Fruit fly (Drosophila melanogaster) whole organism, embryonic: Measurements from ENCODE around the gene geko.

Source experiments
- Blimp-1 ChIP-seq: fragments of 200-800 bp; sonication (Bioruptor generic); optimal IDR thresholded peaks from 3 replicates; lab custom pipeline; 2018; ENCODE audit warnings: missing biosample characterization, missing genetic modification characterization, mild to moderate bottlenecking, moderate library complexity, missing genetic modification reagents
- CG10321 ChIP-seq: fragments of 200-800 bp; sonication (Bioruptor generic); IDR thresholded peaks from 2 replicates; pipeline ENCODE4 v1.3.6; 2022; ENCODE audit warnings: missing biosample characterization, missing genetic modification characterization
- CG10979 ChIP-seq: fragments of 200-800 bp; sonication (Bioruptor generic); optimal IDR thresholded peaks from 2 replicates; lab custom pipeline; 2018; ENCODE audit warnings: missing biosample characterization, mild to moderate bottlenecking, missing genetic modification characterization, moderate library complexity
- CG11504 ChIP-seq: fragments of 200-800 bp; sonication (Bioruptor generic); optimal IDR thresholded peaks from 3 replicates; lab custom pipeline; 2019; ENCODE audit warnings: missing biosample characterization, mild to moderate bottlenecking, missing genetic modification characterization, moderate library complexity
- CG12071 ChIP-seq: fragments of 200-800 bp; sonication (Bioruptor generic); optimal IDR thresholded peaks from 3 replicates; lab custom pipeline; 2018; ENCODE audit warnings: missing biosample characterization, mild to moderate bottlenecking, missing genetic modification characterization
- CG12942 ChIP-seq: fragments of 200-800 bp; sonication (Bioruptor generic); optimal IDR thresholded peaks from 3 replicates; lab custom pipeline; 2016; ENCODE audit warnings: missing biosample characterization, missing genetic modification characterization
- CG14441 ChIP-seq: fragments of 200-800 bp; sonication (Bioruptor generic); IDR thresholded peaks from 2 replicates; pipeline ENCODE4 v1.3.6; 2022; ENCODE audit warnings: missing biosample characterization, missing genetic modification characterization
- CG14710 ChIP-seq: fragments of 200-800 bp; sonication (Bioruptor generic); optimal IDR thresholded peaks from 3 replicates; lab custom pipeline; 2019; ENCODE audit warnings: missing biosample characterization, mild to moderate bottlenecking, missing genetic modification characterization, moderate library complexity
- CG15073 ChIP-seq: fragments of 200-800 bp; sonication (Bioruptor generic); optimal IDR thresholded peaks from 2 replicates; lab custom pipeline; 2016; ENCODE audit warnings: missing biosample characterization, missing genetic modification characterization
- CG15269 ChIP-seq: fragments of 200-800 bp; sonication (Bioruptor generic); optimal IDR thresholded peaks from 2 replicates; lab custom pipeline; 2018; ENCODE audit warnings: missing biosample characterization, mild to moderate bottlenecking, missing genetic modification characterization, moderate library complexity
- CG18764 ChIP-seq: fragments of 200-800 bp; sonication (Bioruptor generic); optimal IDR thresholded peaks from 3 replicates; lab custom pipeline; 2016; ENCODE audit warnings: missing biosample characterization, missing genetic modification characterization
- CG31441 ChIP-seq: fragments of 200-800 bp; sonication (Bioruptor generic); IDR thresholded peaks from 2 replicates; pipeline ENCODE4 v1.3.6; 2022; ENCODE audit warnings: missing biosample characterization, missing genetic modification characterization
- CG33213 ChIP-seq: fragments of 200-800 bp; sonication (Bioruptor generic); optimal IDR thresholded peaks from 3 replicates; lab custom pipeline; 2016; ENCODE audit warnings: missing biosample characterization, missing genetic modification characterization
- CG34422 ChIP-seq: fragments of 200-800 bp; sonication (Bioruptor generic); IDR thresholded peaks from 3 replicates; pipeline ENCODE4 v1.3.6; 2022; ENCODE audit warnings: missing biosample characterization, missing genetic modification characterization
- CG5953 ChIP-seq: fragments of 200-800 bp; sonication (Bioruptor generic); IDR thresholded peaks from 2 replicates; pipeline ENCODE4 v1.3.6; 2022; ENCODE audit warnings: missing biosample characterization, missing genetic modification characterization
- CG6683 ChIP-seq: fragments of 200-800 bp; sonication (Bioruptor generic); optimal IDR thresholded peaks from 2 replicates; lab custom pipeline; 2017; ENCODE audit warnings: missing biosample characterization, mild to moderate bottlenecking, missing genetic modification characterization, missing genetic modification reagents
- D19A ChIP-seq: fragments of 200-800 bp; optimal IDR thresholded peaks from 3 replicates; lab custom pipeline; 2019; ENCODE audit warnings: missing biosample characterization, mild to moderate bottlenecking, missing genetic modification characterization, moderate library complexity
- D19B ChIP-seq: fragments of 200-800 bp; sonication (Bioruptor generic); optimal IDR thresholded peaks from 2 replicates; lab custom pipeline; 2017; ENCODE audit warnings: missing biosample characterization, mild to moderate bottlenecking, missing genetic modification characterization
- Drgx ChIP-seq: fragments of 200-800 bp; sonication (Bioruptor generic); IDR thresholded peaks from 2 replicates; pipeline ENCODE4 v1.3.6; 2022; ENCODE audit warnings: missing biosample characterization, missing genetic modification characterization
- Ets65A ChIP-seq: fragments of 200-800 bp; sonication (Bioruptor generic); peaks from one replicate; lab custom pipeline; 2016; ENCODE audit warnings: missing biosample characterization, missing genetic modification characterization
- HLH54F ChIP-seq: fragments of 200-800 bp; sonication (Bioruptor generic); optimal IDR thresholded peaks from 3 replicates; lab custom pipeline; 2016; ENCODE audit warnings: missing biosample characterization, missing genetic modification characterization
- Hmx ChIP-seq: fragments of 200-800 bp; sonication (Bioruptor generic); optimal IDR thresholded peaks from 2 replicates; lab custom pipeline; 2016; ENCODE audit warnings: missing biosample characterization, missing genetic modification characterization
- Kr ChIP-seq: fragments of 200-800 bp; sonication (Bioruptor generic); optimal IDR thresholded peaks from 2 replicates; lab custom pipeline; 2017; ENCODE audit warnings: missing biosample characterization, mild to moderate bottlenecking, missing genetic modification characterization
- NfI ChIP-seq: fragments of 200-800 bp; sonication (Bioruptor generic); optimal IDR thresholded peaks from 3 replicates; lab custom pipeline; 2018; ENCODE audit warnings: missing biosample characterization, mild to moderate bottlenecking, missing genetic modification characterization, moderate library complexity
- Oli ChIP-seq: fragments of 200-800 bp; sonication (Bioruptor generic); optimal IDR thresholded peaks from 2 replicates; lab custom pipeline; 2018; ENCODE audit warnings: missing biosample characterization, mild to moderate bottlenecking, missing genetic modification characterization, moderate library complexity
- Sox102F ChIP-seq: fragments of 200-800 bp; sonication (Bioruptor generic); optimal IDR thresholded peaks from 2 replicates; lab custom pipeline; 2018; ENCODE audit warnings: missing biosample characterization, mild to moderate bottlenecking, missing genetic modification characterization, moderate library complexity
- Sry-β ChIP-seq: fragments of 200-800 bp; sonication (Bioruptor generic); optimal IDR thresholded peaks from 2 replicates; lab custom pipeline; 2018; ENCODE audit warnings: missing biosample characterization, mild to moderate bottlenecking, missing genetic modification characterization, moderate library complexity
- ab ChIP-seq: fragments of 200-800 bp; sonication (Bioruptor generic); optimal IDR thresholded peaks from 2 replicates; lab custom pipeline; 2016; ENCODE audit warnings: missing biosample characterization, missing genetic modification characterization
- ara ChIP-seq: fragments of 200-800 bp; sonication (Bioruptor generic); IDR thresholded peaks from 2 replicates; pipeline ENCODE4 v1.3.6; 2022; ENCODE audit warnings: missing biosample characterization, missing genetic modification characterization
- bowl ChIP-seq: fragments of 200-800 bp; sonication (Bioruptor generic); IDR thresholded peaks from 2 replicates; pipeline ENCODE4 v1.3.6; 2022; ENCODE audit warnings: missing biosample characterization, missing genetic modification characterization
- bsh ChIP-seq, 2 experiments: fragments of 200-800 bp; sonication (Bioruptor generic); optimal IDR thresholded peaks; 2 replicates each; lab custom pipeline; 2017 to 2018; ENCODE audit warnings: mild to moderate bottlenecking in 2 of 2, missing biosample characterization in 2 of 2, missing genetic modification characterization in 2 of 2, moderate library complexity in 1 of 2
- dpn ChIP-seq, 2 experiments: fragments of 200-800 bp; sonication (Bioruptor generic); optimal IDR thresholded peaks; 3 replicates each; lab custom pipeline; 2016; ENCODE audit warnings: missing biosample characterization in 2 of 2, missing genetic modification characterization in 2 of 2
- gem ChIP-seq: fragments of 200-800 bp; sonication (Bioruptor generic); optimal IDR thresholded peaks from 2 replicates; lab custom pipeline; 2019; ENCODE audit warnings: missing biosample characterization, mild to moderate bottlenecking, missing genetic modification characterization, moderate library complexity
- grau ChIP-seq: fragments of 200-800 bp; optimal IDR thresholded peaks from 3 replicates; lab custom pipeline; 2019; ENCODE audit warnings: missing biosample characterization, mild to moderate bottlenecking, missing genetic modification characterization, moderate library complexity
- jing ChIP-seq: fragments of 200-800 bp; sonication (Bioruptor generic); optimal IDR thresholded peaks from 2 replicates; lab custom pipeline; 2018; ENCODE audit warnings: missing biosample characterization, mild to moderate bottlenecking, missing genetic modification characterization
- kay ChIP-seq: fragments of 200-800 bp; sonication (Bioruptor generic); optimal IDR thresholded peaks from 2 replicates; lab custom pipeline; 2016; ENCODE audit warnings: missing biosample characterization, missing genetic modification characterization
- kni ChIP-seq: fragments of 200-800 bp; sonication (Bioruptor generic); optimal IDR thresholded peaks from 3 replicates; lab custom pipeline; 2017; ENCODE audit warnings: mild to moderate bottlenecking, missing biosample characterization, missing genetic modification reagents, missing genetic modification characterization
- lbe ChIP-seq: fragments of 200-800 bp; sonication (Bioruptor generic); optimal IDR thresholded peaks from 2 replicates; lab custom pipeline; 2016; ENCODE audit warnings: missing biosample characterization, mild to moderate bottlenecking, missing genetic modification characterization
- maf-S ChIP-seq: fragments of 200-800 bp; sonication (Bioruptor generic); optimal IDR thresholded peaks from 2 replicates; lab custom pipeline; 2016; ENCODE audit warnings: missing biosample characterization, missing genetic modification characterization
- pb ChIP-seq: fragments of 200-800 bp; sonication (Bioruptor generic); optimal IDR thresholded peaks from 3 replicates; lab custom pipeline; 2016; ENCODE audit warnings: missing biosample characterization, missing genetic modification characterization
- phol ChIP-seq: fragments of 200-800 bp; sonication (Bioruptor generic); optimal IDR thresholded peaks from 3 replicates; lab custom pipeline; 2018; ENCODE audit warnings: missing biosample characterization, mild to moderate bottlenecking, missing genetic modification characterization, moderate library complexity
- prd ChIP-seq, 3 experiments: fragments of >200 bp in 2 of 3; fragments of 200-800 bp in 1 of 3; sonication (Bioruptor generic) in 1 of 3; optimal IDR thresholded peaks in 2 of 3; IDR thresholded peaks in 1 of 3; 2 replicates in 2 of 3; 3 replicates in 1 of 3; pipeline versions ENCODE4 v1.3.6 to Lab custom; 2017 to 2022; ENCODE audit warnings: missing biosample characterization in 1 of 3, missing genetic modification characterization in 1 of 3
- row ChIP-seq: fragments of 200-800 bp; sonication (Bioruptor generic); IDR thresholded peaks from 3 replicates; pipeline ENCODE4 v1.3.6; 2022; ENCODE audit warnings: missing biosample characterization, missing genetic modification characterization
- run ChIP-seq: fragments of 200-800 bp; sonication (Bioruptor generic); optimal IDR thresholded peaks from 3 replicates; lab custom pipeline; 2018; ENCODE audit warnings: missing biosample characterization, mild to moderate bottlenecking, missing genetic modification characterization
- sens-2 ChIP-seq: fragments of 200-800 bp; sonication (Bioruptor generic); IDR thresholded peaks from 2 replicates; pipeline ENCODE4 v1.3.6; 2022; ENCODE audit warnings: missing biosample characterization, missing genetic modification characterization
- shn ChIP-seq: fragments of 200-800 bp; sonication (Bioruptor generic); optimal IDR thresholded peaks from 3 replicates; lab custom pipeline; 2016; ENCODE audit warnings: missing biosample characterization, missing genetic modification characterization
- stwl ChIP-seq: fragments of 200-800 bp; sonication (Bioruptor generic); optimal IDR thresholded peaks from 3 replicates; lab custom pipeline; 2018; ENCODE audit warnings: missing biosample characterization, mild to moderate bottlenecking, missing genetic modification characterization, moderate library complexity
- ttk ChIP-seq: fragments of 200-800 bp; sonication (Bioruptor generic); IDR thresholded peaks from 2 replicates; pipeline ENCODE4 v2.1.2; 2022; ENCODE audit warnings: missing biosample characterization, missing genetic modification characterization
- z ChIP-seq: fragments of 200-800 bp; sonication (Bioruptor generic); IDR thresholded peaks from 3 replicates; pipeline ENCODE4 v1.3.6; 2022; ENCODE audit warnings: missing biosample characterization, missing genetic modification characterization

Gene geko

dm6 chr3L:18093875-18094274 is 45.3 kb upstream of the geko start (continued):
- TF ChIP-seq CG34422 (no peak), grau (tag; lab: Kevin White, UChicago) (peak; percentile 1), CG6683 (GFP tag; lab: Kevin White, UChicago) (no peak), CG14441 (GFP tag; lab: Robert Waterston, UW) (no peak), CG12942 (no peak), row (GFP tag; lab: Robert Waterston, UW) (peak; percentile 55; the same call in 2 of the 3 replicates), Ets65A (GFP tag; lab: Kevin White, UChicago) (peak; percentile 49), Kr (no peak), pb (GFP tag; lab: Kevin White, UChicago) (no peak), D19B (GFP tag; lab: Kevin White, UChicago) (peak; percentile 76), CG5953 (GFP tag; lab: Robert Waterston, UW) (no peak), CG15269 (tag; lab: Kevin White, UChicago) (peak; percentile 2), CG10321 (GFP tag; lab: Robert Waterston, UW) (no peak), shn (GFP tag; lab: Kevin White, UChicago) (no peak), stwl (tag; lab: Kevin White, UChicago) (peak; percentile 7)
- TF ChIP-seq, all 482 proteins: peak for 16

dm6 chr3L:18096726-18097125 is 42.5 kb upstream of the geko start:
- TF ChIP-seq Sox102F (peak; percentile 36), kay (GFP tag; lab: Kevin White, UChicago) (no peak), Sry-β (GFP tag; lab: Kevin White, UChicago) (no peak), Blimp-1 (GFP tag; lab: Kevin White, UChicago) (peak; percentile 19), CG11504 (tag; lab: Kevin White, UChicago) (peak; percentile 6), CG10979 (peak; percentile 6), gem (tag; lab: Kevin White, UChicago) (peak; percentile 27), CG31441 (GFP tag; lab: Robert Waterston, UW) (0 out of 2 replicates have a peak, but pooled peaks have one; percentile 14), bsh (GFP tag; optimal IDR thresholded peaks at IDR 0.05; lab: Kevin White, UChicago) (peak; percentile 34 to 58), sens-2 (GFP tag; lab: Robert Waterston, UW) (no peak), CG14710 (tag; lab: Kevin White, UChicago) (no peak), Oli (tag; lab: Kevin White, UChicago) (peak; percentile 1), ttk (GFP tag; lab: Robert Waterston, UW) (no peak), phol (tag; lab: Kevin White, UChicago) (peak; percentile 2), maf-S (no peak), Drgx (peak; percentile 51; the same call in 1 of the 2 replicates)
- TF ChIP-seq, all 482 proteins: peak for 10

- TF ChIP-seq CG15073 (GFP tag; lab: Kevin White, UChicago) (no peak), jing (GFP tag; lab: Kevin White, UChicago) (no peak), Hmx (no peak), D19A (no peak), z (GFP tag; lab: Robert Waterston, UW) (no peak), dpn (GFP tag; optimal IDR thresholded peaks at IDR 0.05; lab: Kevin White, UChicago) (no peak), lbe (GFP tag; lab: Kevin White, UChicago) (no peak), ab (GFP tag; lab: Kevin White, UChicago) (no peak), bowl (GFP tag; lab: Robert Waterston, UW) (no peak), Ets65A (GFP tag; lab: Kevin White, UChicago) (peak; percentile 30), ara (no peak), CG18764 (GFP tag; lab: Kevin White, UChicago) (no peak), NfI (GFP tag; lab: Kevin White, UChicago) (peak; percentile 7), prd (optimal IDR thresholded peaks at IDR 0.05; lab: Kevin White, UChicago) (no peak), prd (GFP tag; IDR thresholded peaks at IDR 0.05; lab: Robert Waterston, UW) (0 out of 3 replicates have a peak, but pooled peaks have one; percentile 25), HLH54F (no peak), CG33213 (GFP tag; lab: Kevin White, UChicago) (no peak), CG12071 (no peak), kni (peak; percentile 15), kay (GFP tag; lab: Kevin White, UChicago) (peak; percentile 7), run (tag; lab: Kevin White, UChicago) (no peak)
Measured at dm6 chr3L:18099715-18100114, 39.5 kb upstream of the geko start.
